Fruit fly (Drosophila melanogaster) whole organism, embryonic: Measurements from ENCODE around the gene CG13622.
A peak's percentile ranks its signal among the peaks of the same experiment; 100 is the strongest.

Experiments
- Bteb2 ChIP-seq: fragments of 200-800 bp; sonication (Bioruptor generic); optimal IDR thresholded peaks from 2 replicates; lab custom pipeline; 2016; ENCODE audit warnings: missing biosample characterization, missing genetic modification characterization
- CG11504 ChIP-seq: fragments of 200-800 bp; sonication (Bioruptor generic); optimal IDR thresholded peaks from 3 replicates; lab custom pipeline; 2019; ENCODE audit warnings: missing biosample characterization, mild to moderate bottlenecking, missing genetic modification characterization, moderate library complexity
- CG12236 ChIP-seq: fragments of 200-800 bp; sonication (Bioruptor generic); optimal IDR thresholded peaks from 2 replicates; lab custom pipeline; 2016; ENCODE audit warnings: missing biosample characterization, missing genetic modification characterization
- CG13296 ChIP-seq: fragments of 200-800 bp; sonication (Bioruptor generic); optimal IDR thresholded peaks from 3 replicates; lab custom pipeline; 2018; ENCODE audit warnings: missing biosample characterization, mild to moderate bottlenecking, missing genetic modification characterization
- CG17359 ChIP-seq: fragments of 200-800 bp; sonication (Bioruptor generic); optimal IDR thresholded peaks from 3 replicates; lab custom pipeline; 2018; ENCODE audit warnings: missing biosample characterization, mild to moderate bottlenecking, missing genetic modification characterization, moderate library complexity
- CG2116 ChIP-seq: fragments of 200-800 bp; sonication (Bioruptor generic); optimal IDR thresholded peaks from 3 replicates; lab custom pipeline; 2018; ENCODE audit warnings: missing biosample characterization, mild to moderate bottlenecking, missing genetic modification characterization
- CG2120 ChIP-seq: fragments of 200-800 bp; sonication (Bioruptor generic); optimal IDR thresholded peaks from 3 replicates; lab custom pipeline; 2016; ENCODE audit warnings: missing biosample characterization, missing genetic modification characterization
- CG6765 ChIP-seq: fragments of 200-800 bp; sonication (Bioruptor generic); optimal IDR thresholded peaks from 3 replicates; lab custom pipeline; 2017; ENCODE audit warnings: missing biosample characterization, mild to moderate bottlenecking, missing genetic modification characterization
- E2f2 ChIP-seq: fragments of 200-800 bp; sonication (Bioruptor generic); IDR thresholded peaks from 2 replicates; pipeline ENCODE4 v1.3.6; 2022; ENCODE audit warnings: missing biosample characterization, missing genetic modification characterization
- Fer1 ChIP-seq: fragments of 200-800 bp; sonication (Bioruptor generic); optimal IDR thresholded peaks from 2 replicates; lab custom pipeline; 2017; ENCODE audit warnings: missing biosample characterization, mild to moderate bottlenecking, missing genetic modification characterization
- Fer3 ChIP-seq: fragments of 200-800 bp; sonication (Bioruptor generic); optimal IDR thresholded peaks from 2 replicates; lab custom pipeline; 2018; ENCODE audit warnings: missing biosample characterization, mild to moderate bottlenecking, missing genetic modification characterization, moderate library complexity
- Hand ChIP-seq: fragments of 200-800 bp; sonication (Bioruptor generic); optimal IDR thresholded peaks from 2 replicates; lab custom pipeline; 2017; ENCODE audit warnings: mild to moderate bottlenecking, missing biosample characterization, missing genetic modification reagents, missing genetic modification characterization
- Mrtf ChIP-seq: fragments of 200-800 bp; sonication (Bioruptor generic); IDR thresholded peaks from 3 replicates; pipeline ENCODE4 v1.3.6; 2022; ENCODE audit warnings: missing biosample characterization, missing genetic modification characterization
- Myb ChIP-seq: fragments of 200-800 bp; sonication (Bioruptor generic); optimal IDR thresholded peaks from 2 replicates; lab custom pipeline; 2016; ENCODE audit warnings: missing biosample characterization, missing genetic modification characterization
- Oli ChIP-seq: fragments of 200-800 bp; sonication (Bioruptor generic); optimal IDR thresholded peaks from 2 replicates; lab custom pipeline; 2018; ENCODE audit warnings: missing biosample characterization, mild to moderate bottlenecking, missing genetic modification characterization, moderate library complexity
- gem ChIP-seq: fragments of 200-800 bp; sonication (Bioruptor generic); optimal IDR thresholded peaks from 2 replicates; lab custom pipeline; 2019; ENCODE audit warnings: missing biosample characterization, mild to moderate bottlenecking, missing genetic modification characterization, moderate library complexity
- lilli ChIP-seq: fragments of 200-800 bp; sonication (Bioruptor generic); optimal IDR thresholded peaks from 3 replicates; lab custom pipeline; 2016; ENCODE audit warnings: missing biosample characterization, missing genetic modification characterization
- p53 ChIP-seq: fragments of 200-800 bp; sonication (Bioruptor generic); optimal IDR thresholded peaks from 2 replicates; lab custom pipeline; 2016; ENCODE audit warnings: missing biosample characterization, missing genetic modification characterization

The CG13622 gene

dm6 chr3R:24474760-24475159, 48.7 kb downstream of the CG13622 start (continued):
- TF ChIP-seq E2f2 (GFP tag; lab: Robert Waterston, UW) (0 out of 2 replicates have a peak, but pooled peaks have one; percentile 13), CG2116 (no peak), Fer1 (GFP tag; lab: Kevin White, UChicago) (peak; percentile 80), Mrtf (GFP tag; lab: Robert Waterston, UW) (no peak), CG17359 (tag; lab: Kevin White, UChicago) (peak; percentile 6), Fer3 (tag; lab: Kevin White, UChicago) (peak; percentile 28), CG6765 (GFP tag; lab: Kevin White, UChicago) (peak; percentile 17), Hand (GFP tag; lab: Kevin White, UChicago) (peak; percentile 58), Bteb2 (GFP tag; lab: Kevin White, UChicago) (no peak), Oli (tag; lab: Kevin White, UChicago) (no peak), CG2120 (GFP tag; lab: Kevin White, UChicago) (peak; percentile 49), p53 (GFP tag; lab: Kevin White, UChicago) (no peak), CG12236 (GFP tag; lab: Kevin White, UChicago) (no peak), gem (peak; percentile 16), CG11504 (tag; lab: Kevin White, UChicago) (peak; percentile 28), Myb (no peak), CG13296 (peak; percentile 43), lilli (GFP tag; lab: Kevin White, UChicago) (no peak)
